Worm (Caenorhabditis elegans) whole organism, early embryonic: ENCODE data around the gene acs-22.

Experiments
- B0310.2 ChIP-seq: sonication (generic microtip); optimal IDR thresholded peaks from 2 replicates; lab custom pipeline; 2016; ENCODE audit warnings: mild to moderate bottlenecking, missing genetic modification characterization, missing compliant biosample characterization
- ama-1 ChIP-seq: fragments of 150-350 bp; optimal IDR thresholded peaks from 2 replicates; lab custom pipeline; 2014
- ets-7 ChIP-seq: sonication (generic microtip); optimal IDR thresholded peaks from 2 replicates; lab custom pipeline; 2016; ENCODE audit warnings: missing genotype, missing genetic modification characterization, missing compliant biosample characterization
- flt-1 ChIP-seq: fragments of 200-800 bp; sonication (Bioruptor generic); IDR thresholded peaks from 2 replicates; pipeline ENCODE4 v1.3.6; 2022; ENCODE audit warnings: missing genetic modification characterization, missing compliant biosample characterization
- hmbx-1 ChIP-seq: sonication (generic microtip); optimal IDR thresholded peaks from 2 replicates; lab custom pipeline; 2016; ENCODE audit warnings: mild to moderate bottlenecking, missing genetic modification characterization, missing compliant biosample characterization
- pes-1 ChIP-seq: fragments of 200-800 bp; sonication (Bioruptor generic); IDR thresholded peaks from 2 replicates; pipeline ENCODE4 v1.3.6; 2022; ENCODE audit warnings: missing genetic modification reagents, missing genetic modification characterization, missing compliant biosample characterization
- scrt-1 ChIP-seq: fragments of 200-800 bp; sonication (Bioruptor generic); IDR thresholded peaks from 2 replicates; pipeline ENCODE4 v1.3.6; 2022; ENCODE audit warnings: missing genetic modification characterization, missing compliant biosample characterization
- sea-1 ChIP-seq: fragments of 200-800 bp; sonication (Bioruptor generic); conservative IDR thresholded peaks from 2 replicates; pipeline ENCODE4 v1.3.6; 2022; ENCODE audit warnings: missing genetic modification characterization, missing compliant biosample characterization
- tbx-11 ChIP-seq: fragments of 200-800 bp; sonication (Bioruptor generic); IDR thresholded peaks from 2 replicates; pipeline ENCODE4 v1.3.6; 2022; ENCODE audit warnings: missing genetic modification characterization, missing compliant biosample characterization
- tra-4 ChIP-seq: sonication (generic microtip); optimal IDR thresholded peaks from 2 replicates; lab custom pipeline; 2017; ENCODE audit warnings: missing genetic modification characterization, missing compliant biosample characterization

DNA sequence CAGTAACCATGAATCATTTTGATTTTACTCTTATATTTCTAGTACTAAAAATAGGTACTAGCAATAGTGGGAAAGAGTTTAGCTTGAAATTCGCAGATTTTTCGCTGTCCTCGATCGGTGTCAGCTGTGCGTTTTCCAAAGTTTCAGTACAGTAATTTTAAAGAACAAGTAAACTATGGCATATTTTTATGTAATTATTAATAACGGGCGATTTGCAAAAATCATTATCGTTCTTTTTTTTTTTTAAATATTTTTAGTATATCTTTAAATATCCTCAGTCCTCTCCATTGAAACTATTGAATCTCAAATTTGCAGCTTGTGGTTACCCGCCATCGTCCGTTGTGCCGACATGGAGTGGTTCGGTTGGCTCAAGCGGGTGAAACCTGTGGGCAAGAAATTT, 38.2 kb upstream of the acs-22 start, which contains the start of gene C13E3.1:
- TF ChIP-seq ama-1 (lab: Kevin White, UChicago): no peak
- no peak for TF ChIP-seq flt-1 (GFP tag; lab: Robert Waterston, UW)
- TF ChIP-seq B0310.2 (tag; lab: Kevin White, UChicago): no peak
- no peak for TF ChIP-seq hmbx-1 (tag; lab: Kevin White, UChicago)
- TF ChIP-seq pes-1 (GFP tag; lab: Robert Waterston, UW): no peak
- TF ChIP-seq sea-1: no peak
- TF ChIP-seq tbx-11 (GFP tag; lab: Robert Waterston, UW): no peak
- no peak for TF ChIP-seq ets-7 (tag; lab: Kevin White, UChicago)
- no peak for TF ChIP-seq tra-4
- no peak for TF ChIP-seq scrt-1 (GFP tag; lab: Robert Waterston, UW)
